Fruit fly (Drosophila melanogaster): ENCODE data around the gene TfIIB.

Gene TfIIB

dm6 chr2L:10437317-10437716 is 6.2 kb downstream of the TfIIB start, which contains the start of gene STUB1:
Gene STUB1 (plus strand): TSS chr2L:10437548.
- TF ChIP-seq bab1 (GFP tag; optimal IDR thresholded peaks at IDR 0.05): peak; percentile 71
- TF ChIP-seq Clk (GFP tag; optimal IDR thresholded peaks at IDR 0.05): no peak
- peak; percentile 95 for TF ChIP-seq CG14711 (tag; optimal IDR thresholded peaks at IDR 0.05)
- TF ChIP-seq kay (GFP tag; ENCODE audit: borderline replicate concordance): no peak
- TF ChIP-seq toe (GFP tag; optimal IDR thresholded peaks at IDR 0.05): no peak

DNA sequence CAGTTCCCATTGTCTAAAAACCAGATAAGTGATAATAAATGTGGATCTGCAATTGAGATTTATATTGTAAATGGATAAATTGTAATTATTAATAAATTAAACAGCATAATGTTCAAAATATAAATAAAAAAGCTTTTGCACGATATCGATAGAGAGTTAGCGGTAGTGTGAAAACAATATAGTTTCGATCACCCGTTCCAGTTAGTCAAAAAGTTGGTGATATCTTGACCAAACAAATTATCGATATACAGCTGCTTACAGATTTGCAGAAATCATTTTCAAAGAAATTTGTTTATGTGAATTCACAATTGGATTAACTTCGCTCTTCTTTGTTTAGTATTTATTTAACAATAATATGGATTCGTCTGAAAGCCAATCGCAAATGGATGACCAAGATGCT is 8.0 kb downstream of the TfIIB start, which contains the start of gene Nse4:
TSS of gene Nse4 (plus strand) at position 267 of the 400 bp plus-strand sequence.
- TF ChIP-seq CG7045 (GFP tag; optimal IDR thresholded peaks at IDR 0.05) (no peak), Crg-1 (GFP tag; optimal IDR thresholded peaks at IDR 0.05) (no peak), bab1 (GFP tag; optimal IDR thresholded peaks at IDR 0.05) (no peak), CG1620 (GFP tag; optimal IDR thresholded peaks at IDR 0.05) (no peak), tj (GFP tag; optimal IDR thresholded peaks at IDR 0.05) (no peak), CG12768 (GFP tag; optimal IDR thresholded peaks at IDR 0.05) (no peak), CG33017 (tag; optimal IDR thresholded peaks at IDR 0.05) (no peak), toe (GFP tag; optimal IDR thresholded peaks at IDR 0.05) (no peak), pad (GFP tag; optimal IDR thresholded peaks at IDR 0.05) (no peak)

DNA sequence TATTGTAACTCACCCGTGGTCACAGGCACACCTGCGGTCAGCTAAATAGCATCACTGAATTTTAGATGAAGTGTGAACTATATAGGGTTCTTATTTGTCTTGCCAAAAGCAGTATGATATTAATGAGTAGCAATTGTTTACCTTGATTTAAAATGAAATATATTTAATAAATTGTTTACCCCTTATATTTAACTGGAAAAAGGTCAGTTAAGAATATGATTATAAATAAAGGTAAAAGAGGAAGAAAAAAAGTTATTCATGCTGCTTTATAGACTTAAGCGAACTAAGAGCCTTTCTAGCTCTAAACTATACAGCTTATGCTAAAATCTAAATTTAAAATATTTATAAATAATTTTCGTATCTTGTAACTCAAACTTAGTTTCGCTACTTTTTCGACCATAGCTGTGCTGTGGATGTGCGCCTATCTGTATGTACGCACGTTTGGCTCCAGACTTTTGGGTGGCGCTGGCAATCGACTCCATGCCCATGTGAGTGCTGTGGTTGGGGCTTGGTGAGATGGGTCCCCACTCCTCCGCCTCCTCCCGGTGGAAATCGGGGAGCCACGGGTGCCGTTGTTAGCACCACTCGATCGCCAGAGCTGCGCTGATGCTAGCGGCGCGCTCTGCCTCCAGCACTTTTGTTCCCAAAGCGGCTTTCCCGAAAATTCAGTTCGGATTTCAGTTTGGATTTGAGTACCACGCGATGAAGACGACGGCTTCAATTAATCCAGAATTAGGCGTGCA is 11.1 kb downstream of the TfIIB start, which contains the start of gene loh:
TSS of gene loh (plus strand) at position 487 of the 743 bp plus-strand sequence.
- TF ChIP-seq Mnt (GFP tag; optimal IDR thresholded peaks at IDR 0.05) (no peak), ovo (GFP tag; optimal IDR thresholded peaks at IDR 0.05) (no peak), CG33017 (tag; optimal IDR thresholded peaks at IDR 0.05) (no peak), Hr96 (GFP tag; optimal IDR thresholded peaks at IDR 0.05) (no peak), CG11617 (GFP tag; optimal IDR thresholded peaks at IDR 0.05) (no peak), toe (GFP tag; optimal IDR thresholded peaks at IDR 0.05) (no peak), tj (GFP tag; optimal IDR thresholded peaks at IDR 0.05) (no peak), kay (GFP tag; ENCODE audit: borderline replicate concordance) (no peak), CG5204 (GFP tag; optimal IDR thresholded peaks at IDR 0.05) (no peak), Clk (GFP tag; optimal IDR thresholded peaks at IDR 0.05) (no peak), bab1 (GFP tag; optimal IDR thresholded peaks at IDR 0.05) (no peak), CG14711 (tag; optimal IDR thresholded peaks at IDR 0.05) (no peak), CG7045 (GFP tag; optimal IDR thresholded peaks at IDR 0.05) (no peak), cic (GFP tag; optimal IDR thresholded peaks at IDR 0.05) (no peak), CG12768 (GFP tag; optimal IDR thresholded peaks at IDR 0.05) (no peak)

- no peak for TF ChIP-seq CG11617 (GFP tag; optimal IDR thresholded peaks at IDR 0.05)
- no peak for TF ChIP-seq Mnt (GFP tag; optimal IDR thresholded peaks at IDR 0.05)
- TF ChIP-seq CG1620 (GFP tag; optimal IDR thresholded peaks at IDR 0.05): no peak
- no peak for TF ChIP-seq CG7101 (tag; optimal IDR thresholded peaks at IDR 0.05)
- no peak for TF ChIP-seq Crg-1 (GFP tag; optimal IDR thresholded peaks at IDR 0.05)
- TF ChIP-seq Hr96 (GFP tag; optimal IDR thresholded peaks at IDR 0.05): no peak
- TF ChIP-seq cic (GFP tag; optimal IDR thresholded peaks at IDR 0.05): no peak
- TF ChIP-seq bab1 (GFP tag; optimal IDR thresholded peaks at IDR 0.05): no peak
- no peak for TF ChIP-seq tj (GFP tag; optimal IDR thresholded peaks at IDR 0.05)
- TF ChIP-seq cnc (optimal IDR thresholded peaks at IDR 0.05): no peak
- TF ChIP-seq toe (GFP tag; optimal IDR thresholded peaks at IDR 0.05): no peak
- no peak for TF ChIP-seq kay (GFP tag; ENCODE audit: borderline replicate concordance)
- no peak for TF ChIP-seq pad (GFP tag; optimal IDR thresholded peaks at IDR 0.05)
- no peak for TF ChIP-seq Clk (GFP tag; optimal IDR thresholded peaks at IDR 0.05)
- TF ChIP-seq CG5204 (GFP tag; optimal IDR thresholded peaks at IDR 0.05): no peak
Measured at dm6 chr2L:10452296-10452695, 21.2 kb downstream of the TfIIB start, which contains the start of gene ppk10. Gene ppk10 (minus strand): TSS chr2L:10452396.

DNA sequence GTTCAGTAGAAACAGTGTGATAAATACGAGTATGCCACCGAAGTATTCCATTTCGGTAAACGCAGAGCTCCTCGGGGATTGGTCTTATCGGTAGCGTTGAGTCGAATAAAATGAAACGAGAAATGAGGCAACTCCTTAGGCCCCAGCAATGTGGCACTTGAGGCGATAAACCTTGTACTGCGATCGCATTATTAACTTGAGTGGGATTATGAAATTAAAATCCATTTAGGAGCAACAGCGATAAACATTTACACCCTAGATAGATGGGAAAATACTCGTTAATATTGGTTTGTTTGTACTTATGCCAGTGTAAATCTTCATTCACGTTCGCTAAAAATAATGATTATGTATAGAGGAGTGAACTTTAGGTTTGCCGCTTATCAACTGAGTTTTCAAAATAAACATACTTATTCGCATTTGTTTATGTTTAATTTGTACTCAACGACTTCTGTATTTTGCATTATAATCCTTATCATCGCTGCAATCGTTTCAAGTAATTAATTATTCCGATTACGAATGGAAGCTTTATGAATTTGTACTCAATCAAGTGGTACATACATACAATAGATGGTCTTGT is 24.9 kb downstream of the TfIIB start:
- TF ChIP-seq toe (GFP tag; optimal IDR thresholded peaks at IDR 0.05) (no peak), CG33017 (tag; optimal IDR thresholded peaks at IDR 0.05) (no peak), tj (GFP tag; optimal IDR thresholded peaks at IDR 0.05) (no peak), CG11617 (GFP tag; optimal IDR thresholded peaks at IDR 0.05) (no peak), cic (GFP tag; optimal IDR thresholded peaks at IDR 0.05) (peak; percentile 52)

DNA sequence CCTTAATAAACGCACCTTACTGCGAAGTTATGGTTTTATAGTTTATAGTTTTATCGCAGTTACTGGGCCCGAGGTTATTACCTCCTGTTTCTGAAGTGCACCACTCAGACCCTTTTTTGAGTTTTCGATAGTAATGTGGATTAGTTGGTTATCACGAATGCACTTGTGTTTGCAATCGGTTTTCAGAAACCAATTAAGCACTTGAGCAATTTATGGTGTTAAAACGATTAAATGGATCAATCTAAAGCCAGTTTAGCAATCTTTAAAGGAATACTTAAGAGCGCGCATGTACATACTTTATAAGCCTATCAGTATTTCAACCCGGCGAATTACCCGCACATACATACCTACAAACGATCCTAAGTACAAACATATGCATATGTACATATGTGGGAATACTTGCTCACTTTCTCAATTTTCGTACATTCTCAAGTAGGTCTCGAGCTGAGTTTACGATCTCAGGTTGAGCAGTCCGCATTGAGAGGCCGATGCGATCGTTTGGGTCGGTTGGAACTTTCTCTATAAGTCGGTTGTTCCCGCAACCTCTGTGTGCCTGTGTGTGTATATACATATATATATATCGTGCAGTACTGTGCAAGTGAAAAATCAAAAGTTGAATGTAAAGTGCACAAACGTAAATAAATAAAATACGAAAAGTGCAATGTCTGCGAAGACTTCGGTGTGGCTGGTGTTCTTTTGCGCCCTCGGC is 26.2 kb downstream of the TfIIB start, which contains the start of the genes LManI and LManII:
TSS of gene LManI (minus strand) at position 51 of the 709 bp plus-strand sequence.
TSS of gene LManII (plus strand) at position 468 of the 709 bp plus-strand sequence.
- TF ChIP-seq CG11617 (GFP tag; optimal IDR thresholded peaks at IDR 0.05): no peak
- TF ChIP-seq toe (GFP tag; optimal IDR thresholded peaks at IDR 0.05): no peak
- no peak for TF ChIP-seq CG7045 (GFP tag; optimal IDR thresholded peaks at IDR 0.05)
- TF ChIP-seq Mnt (GFP tag; optimal IDR thresholded peaks at IDR 0.05): peak; percentile 9
- no peak for TF ChIP-seq CG7101 (tag; optimal IDR thresholded peaks at IDR 0.05)
- TF ChIP-seq cnc (optimal IDR thresholded peaks at IDR 0.05): no peak
- peak; percentile 73 for TF ChIP-seq tj (GFP tag; optimal IDR thresholded peaks at IDR 0.05)
- TF ChIP-seq CG14711 (tag; optimal IDR thresholded peaks at IDR 0.05): no peak
- no peak for TF ChIP-seq bab1 (GFP tag; optimal IDR thresholded peaks at IDR 0.05)
- TF ChIP-seq Hr96 (GFP tag; optimal IDR thresholded peaks at IDR 0.05): no peak
- no peak for TF ChIP-seq ovo (GFP tag; optimal IDR thresholded peaks at IDR 0.05)
- peak; percentile 12 for TF ChIP-seq CG12768 (GFP tag; optimal IDR thresholded peaks at IDR 0.05)
- TF ChIP-seq kay (GFP tag; ENCODE audit: borderline replicate concordance): peak; percentile 70
- peak; percentile 9 for TF ChIP-seq CG33017 (tag; optimal IDR thresholded peaks at IDR 0.05)
- TF ChIP-seq Crg-1 (GFP tag; optimal IDR thresholded peaks at IDR 0.05): no peak
- TF ChIP-seq cic (GFP tag; optimal IDR thresholded peaks at IDR 0.05): peak; percentile 34
- no peak for TF ChIP-seq Clk (GFP tag; optimal IDR thresholded peaks at IDR 0.05)
- TF ChIP-seq CG1620 (GFP tag; optimal IDR thresholded peaks at IDR 0.05): no peak
- no peak for TF ChIP-seq pad (GFP tag; optimal IDR thresholded peaks at IDR 0.05)
- TF ChIP-seq CG5204 (GFP tag; optimal IDR thresholded peaks at IDR 0.05): no peak

All from whole organism, adult.